Worm (Caenorhabditis elegans) whole organism, L3 larva: ENCODE results near the gene ZK1320.3.

Source experiments
- aly-2 ChIP-seq: fragments of 150-350 bp; optimal IDR thresholded peaks from 2 replicates; lab custom pipeline; 2014; ENCODE audit warnings: missing biosample characterization, missing genetic modification characterization
- nhr-11 ChIP-seq: fragments of 150-350 bp; optimal IDR thresholded peaks from 2 replicates; lab custom pipeline; 2014; ENCODE audit warnings: missing biosample characterization, missing genetic modification characterization
- nhr-12 ChIP-seq: fragments of 150-350 bp; optimal IDR thresholded peaks from 2 replicates; lab custom pipeline; 2014; ENCODE audit warnings: missing biosample characterization, missing genetic modification characterization
- nhr-67 ChIP-seq: fragments of 150-350 bp; optimal IDR thresholded peaks from 2 replicates; lab custom pipeline; 2014; ENCODE audit warnings: missing biosample characterization, missing genetic modification characterization
- unc-39 ChIP-seq: sonication (generic microtip); optimal IDR thresholded peaks from 4 replicates; lab custom pipeline; 2017; ENCODE audit warnings: missing biosample characterization, missing genetic modification characterization

- no peak for TF ChIP-seq nhr-11 (tag; lab: Kevin White, UChicago)
- no peak for TF ChIP-seq unc-39 (tag; lab: Kevin White, UChicago)
- no peak for TF ChIP-seq nhr-12 (tag; lab: Kevin White, UChicago)
- TF ChIP-seq aly-2: no peak
- TF ChIP-seq nhr-67 (tag; lab: Kevin White, UChicago): no peak
These were observed 44.5 kb upstream of the ZK1320.3 start, which contains the start of gene Y53C12A.10 for ce11 chrII:9704746-9705145.
